Worm (Caenorhabditis elegans) whole organism, young adult: ENCODE results near the gene C48D1.5.

ENCODE experiments used
- B0035.1 ChIP-seq: sonication (generic microtip); optimal IDR thresholded peaks from 2 replicates; lab custom pipeline; 2016; ENCODE audit warnings: missing genetic modification characterization, mild to moderate bottlenecking, missing compliant biosample characterization, missing genotype, missing genetic modification reagents
- dpl-1 ChIP-seq: fragments of 150-350 bp; optimal IDR thresholded peaks from 2 replicates; lab custom pipeline; 2014; ENCODE audit warnings: missing biosample characterization, missing genetic modification reagents, missing genetic modification characterization

DNA sequence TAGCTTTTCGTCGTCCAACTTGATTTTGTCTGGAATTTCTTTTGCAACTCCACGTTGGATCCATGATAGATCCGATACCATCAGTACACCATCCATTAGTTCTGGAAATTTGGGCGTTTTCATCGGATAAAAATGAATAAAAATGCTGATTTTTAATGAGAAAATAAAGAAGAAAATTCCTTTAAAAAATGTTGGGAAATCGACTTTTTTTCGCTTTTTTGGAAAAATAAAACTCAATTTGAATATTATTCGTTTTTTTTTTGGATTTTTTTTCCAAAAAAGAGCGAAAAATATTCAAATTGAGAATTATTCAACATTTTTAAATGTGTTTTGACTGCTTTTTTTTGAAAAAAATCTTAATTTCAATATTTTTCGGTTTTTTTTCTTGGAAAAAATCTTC lies 14.7 kb downstream of the C48D1.5 start, which contains the start of gene pwp-1:
- TF ChIP-seq B0035.1 = no peak
- TF ChIP-seq dpl-1 (GFP tag; lab: Kevin White, UChicago) = no peak
